Worm (Caenorhabditis elegans) whole organism, young adult: ENCODE data around the gene mnk-1.
A peak's percentile ranks its signal among the peaks of the same experiment; 100 is the strongest.

Source experiments
- C06A6.2 ChIP-seq: fragments of 200-800 bp; sonication (Bioruptor generic); conservative IDR thresholded peaks from 2 replicates; pipeline ENCODE4 v1.3.6; 2022; ENCODE audit warnings: missing genetic modification characterization, missing compliant biosample characterization
- D2030.7 ChIP-seq: fragments of 200-800 bp; sonication (Bioruptor generic); IDR thresholded peaks from 2 replicates; pipeline ENCODE4 v1.3.6; 2022; ENCODE audit warnings: missing genetic modification reagents, missing genetic modification characterization, missing compliant biosample characterization
- F39B2.1 ChIP-seq: fragments of 200-800 bp; sonication (Bioruptor generic); IDR thresholded peaks from 2 replicates; pipeline ENCODE4 v1.3.6; 2022; ENCODE audit warnings: missing genetic modification reagents, missing genetic modification characterization, missing compliant biosample characterization
- F49E8.2 ChIP-seq: sonication (generic microtip); optimal IDR thresholded peaks from 3 replicates; lab custom pipeline; 2017; ENCODE audit warnings: missing genetic modification characterization, mild to moderate bottlenecking, missing compliant biosample characterization, antibody characterized with exemption, moderate library complexity; ENCODE audit not compliant: insufficient read depth
- F52B5.7 ChIP-seq: sonication (generic microtip); optimal IDR thresholded peaks from 2 replicates; lab custom pipeline; 2016; ENCODE audit warnings: mild to moderate bottlenecking, missing genetic modification characterization, missing compliant biosample characterization
- K12H6.12 ChIP-seq: fragments of 200-800 bp; sonication (Bioruptor generic); optimal IDR thresholded peaks from 2 replicates; lab custom pipeline; 2018; ENCODE audit warnings: mild to moderate bottlenecking, missing genetic modification characterization, missing compliant biosample characterization
- Y56A3A.18 ChIP-seq: fragments of 200-800 bp; sonication (Bioruptor generic); IDR thresholded peaks from 2 replicates; pipeline ENCODE4 v1.3.6; 2022; ENCODE audit warnings: missing genetic modification reagents, missing genetic modification characterization, missing compliant biosample characterization
- Y67H2A.10 ChIP-seq: fragments of 200-800 bp; sonication (Bioruptor generic); conservative IDR thresholded peaks from 2 replicates; pipeline ENCODE4 v1.3.6; 2022; ENCODE audit warnings: missing genetic modification reagents, missing genetic modification characterization, missing compliant biosample characterization
- Y79H2A.3 ChIP-seq: fragments of 200-800 bp; sonication (Bioruptor generic); conservative IDR thresholded peaks from 2 replicates; pipeline ENCODE4 v1.3.6; 2022; ENCODE audit warnings: missing genetic modification reagents, missing genetic modification characterization, missing compliant biosample characterization
- ama-1 ChIP-seq, 3 experiments: fragments of 150-350 bp in 1 of 3; sonication (generic microtip) in 2 of 3; optimal IDR thresholded peaks; 2 replicates each; lab custom pipeline; 2014 to 2018; ENCODE audit warnings: missing biosample characterization in 2 of 3, missing genetic modification characterization in 2 of 3, missing genetic modification reagents in 2 of 3
- attf-3 ChIP-seq: fragments of 200-800 bp; sonication (Bioruptor generic); conservative IDR thresholded peaks from 2 replicates; pipeline ENCODE4 v1.3.6; 2022; ENCODE audit warnings: missing genetic modification reagents, missing genetic modification characterization, missing compliant biosample characterization
- attf-6 ChIP-seq: fragments of 200-800 bp; sonication (Bioruptor generic); IDR thresholded peaks from 2 replicates; pipeline ENCODE4 v1.3.6; 2022; ENCODE audit warnings: missing genetic modification reagents, missing genetic modification characterization, missing compliant biosample characterization
- ccch-3 ChIP-seq: fragments of 200-800 bp; sonication (Bioruptor generic); optimal IDR thresholded peaks from 2 replicates; lab custom pipeline; 2018; ENCODE audit warnings: mild to moderate bottlenecking, missing genetic modification characterization, missing compliant biosample characterization
- cebp-1 ChIP-seq, 2 experiments: fragments of 200-800 bp in 1 of 2; sonication (Bioruptor generic) in 1 of 2; sonication (generic microtip) in 1 of 2; IDR thresholded peaks in 1 of 2; optimal IDR thresholded peaks in 1 of 2; 2 replicates each; pipeline versions ENCODE4 v1.3.6 to Lab custom; 2017 to 2022; ENCODE audit warnings: missing compliant biosample characterization in 2 of 2, missing genetic modification characterization in 2 of 2, mild to moderate bottlenecking in 1 of 2, missing genetic modification reagents in 1 of 2, moderate library complexity in 1 of 2
- cebp-2 ChIP-seq: fragments of 200-800 bp; sonication (Bioruptor generic); IDR thresholded peaks from 2 replicates; pipeline ENCODE4 v1.3.6; 2022; ENCODE audit warnings: missing genetic modification characterization, missing compliant biosample characterization
- ceh-79 ChIP-seq: sonication (generic microtip); optimal IDR thresholded peaks from 2 replicates; lab custom pipeline; 2017; ENCODE audit warnings: mild to moderate bottlenecking, missing genetic modification characterization, missing compliant biosample characterization
- ceh-91 ChIP-seq: fragments of 200-800 bp; sonication (Bioruptor generic); IDR thresholded peaks from 2 replicates; pipeline ENCODE4 v1.3.6; 2022; ENCODE audit warnings: missing genetic modification reagents, missing genetic modification characterization, missing compliant biosample characterization
- dpff-1 ChIP-seq: sonication (generic microtip); optimal IDR thresholded peaks from 2 replicates; lab custom pipeline; 2017; ENCODE audit warnings: mild to moderate bottlenecking, missing genetic modification characterization, missing compliant biosample characterization
- dpl-1 ChIP-seq: fragments of 150-350 bp; optimal IDR thresholded peaks from 2 replicates; lab custom pipeline; 2014; ENCODE audit warnings: missing biosample characterization, missing genetic modification reagents, missing genetic modification characterization
- fkh-3 ChIP-seq: sonication (generic microtip); optimal IDR thresholded peaks from 2 replicates; lab custom pipeline; 2016; ENCODE audit warnings: mild to moderate bottlenecking, missing genetic modification characterization, missing compliant biosample characterization
- him-1 ChIP-seq: sonication (generic microtip); optimal IDR thresholded peaks from 2 replicates; lab custom pipeline; 2016; ENCODE audit warnings: missing genotype, missing genetic modification reagents, missing genetic modification characterization, missing compliant biosample characterization
- hlh-12 ChIP-seq: sonication (generic microtip); optimal IDR thresholded peaks from 2 replicates; lab custom pipeline; 2016; ENCODE audit warnings: missing genetic modification characterization, missing compliant biosample characterization
- hlh-26 ChIP-seq: fragments of 200-800 bp; sonication (Bioruptor generic); conservative IDR thresholded peaks from 2 replicates; pipeline ENCODE4 v1.3.6; 2022; ENCODE audit warnings: missing genetic modification reagents, missing genetic modification characterization, missing compliant biosample characterization
- hmg-20 ChIP-seq: fragments of 200-800 bp; sonication (Bioruptor generic); IDR thresholded peaks from 2 replicates; pipeline ENCODE4 v1.3.6; 2022; ENCODE audit warnings: missing genetic modification reagents, missing genetic modification characterization, missing compliant biosample characterization
- let-526 ChIP-seq: fragments of 200-800 bp; sonication (Bioruptor generic); IDR thresholded peaks from 2 replicates; pipeline ENCODE4 v1.3.6; 2022; ENCODE audit warnings: missing genetic modification reagents, missing genetic modification characterization, missing compliant biosample characterization
- lin-26 ChIP-seq: fragments of 200-800 bp; sonication (Bioruptor generic); IDR thresholded peaks from 2 replicates; pipeline ENCODE4 v1.3.6; 2022; ENCODE audit warnings: missing genetic modification reagents, missing genetic modification characterization, missing compliant biosample characterization
- lir-1 ChIP-seq: fragments of 200-800 bp; sonication (Bioruptor generic); conservative IDR thresholded peaks from 2 replicates; pipeline ENCODE4 v1.3.6; 2022; ENCODE audit warnings: missing genetic modification reagents, missing genetic modification characterization, missing compliant biosample characterization
- lsy-27 ChIP-seq: sonication (generic microtip); optimal IDR thresholded peaks from 2 replicates; lab custom pipeline; 2017; ENCODE audit warnings: missing genetic modification characterization, mild to moderate bottlenecking, missing compliant biosample characterization, antibody characterized with exemption, missing genotype, borderline replicate concordance; ENCODE audit not compliant: insufficient read depth
- madf-3 ChIP-seq: fragments of 200-800 bp; sonication (Bioruptor generic); IDR thresholded peaks from 2 replicates; pipeline ENCODE4 v1.3.6; 2022; ENCODE audit warnings: missing genetic modification reagents, missing genetic modification characterization, missing compliant biosample characterization
- nfya-1 ChIP-seq: sonication (generic microtip); optimal IDR thresholded peaks from 2 replicates; lab custom pipeline; 2017; ENCODE audit warnings: antibody characterized with exemption, missing compliant biosample characterization, missing genetic modification characterization, borderline replicate concordance; ENCODE audit not compliant: insufficient read depth
- nhr-120 ChIP-seq: fragments of 200-800 bp; sonication (Bioruptor generic); IDR thresholded peaks from 2 replicates; pipeline ENCODE4 v1.3.6; 2022; ENCODE audit warnings: missing genetic modification characterization, missing compliant biosample characterization
- nhr-179 ChIP-seq: sonication (generic microtip); optimal IDR thresholded peaks from 2 replicates; lab custom pipeline; 2016; ENCODE audit warnings: mild to moderate bottlenecking, missing genetic modification characterization, missing compliant biosample characterization
- rcor-1 ChIP-seq: fragments of 200-800 bp; sonication (Bioruptor generic); IDR thresholded peaks from 2 replicates; pipeline ENCODE4 v1.3.6; 2022; ENCODE audit warnings: missing genetic modification reagents, missing genetic modification characterization, missing compliant biosample characterization
- rec-8 ChIP-seq, 2 experiments: sonication (generic microtip); optimal IDR thresholded peaks; 2 replicates each; lab custom pipeline; 2016; ENCODE audit warnings: mild to moderate bottlenecking in 2 of 2, missing genetic modification characterization in 2 of 2, missing genetic modification reagents in 2 of 2, missing genotype in 2 of 2, missing biosample characterization in 1 of 2, missing compliant biosample characterization in 1 of 2, moderate library complexity in 1 of 2
- rpc-1 ChIP-seq, 2 experiments: fragments of 150-350 bp in 1 of 2; sonication (generic microtip) in 1 of 2; optimal IDR thresholded peaks; 2 replicates each; lab custom pipeline; 2014 to 2018; ENCODE audit warnings: missing biosample characterization in 1 of 2, missing genetic modification characterization in 1 of 2, missing genetic modification reagents in 1 of 2, missing genotype in 1 of 2
- snpc-1.1 ChIP-seq: sonication (generic microtip); optimal IDR thresholded peaks from 2 replicates; lab custom pipeline; 2017; ENCODE audit warnings: missing genetic modification characterization, mild to moderate bottlenecking, missing compliant biosample characterization, antibody characterized with exemption, moderate library complexity, missing genotype, missing genetic modification reagents; ENCODE audit not compliant: insufficient read depth
- snpc-1.3 ChIP-seq: sonication (generic microtip); optimal IDR thresholded peaks from 2 replicates; lab custom pipeline; 2017; ENCODE audit warnings: missing genetic modification characterization, mild to moderate bottlenecking, missing compliant biosample characterization, antibody characterized with exemption, moderate library complexity, missing genotype, missing genetic modification reagents; ENCODE audit not compliant: insufficient read depth
- tbp1 ChIP-seq: fragments of 200-800 bp; sonication (Bioruptor generic); optimal IDR thresholded peaks from 2 replicates; lab custom pipeline; 2018; ENCODE audit warnings: mild to moderate bottlenecking, missing genetic modification characterization, missing compliant biosample characterization
- tlf-1 ChIP-seq: fragments of 200-800 bp; sonication (Bioruptor generic); optimal IDR thresholded peaks from 2 replicates; lab custom pipeline; 2018; ENCODE audit warnings: mild to moderate bottlenecking, missing genetic modification characterization, missing compliant biosample characterization
- unc-62 ChIP-seq: fragments of 150-350 bp; optimal IDR thresholded peaks from 2 replicates; lab custom pipeline; 2014; ENCODE audit warnings: missing biosample characterization, missing genetic modification reagents, missing genetic modification characterization
- xnd-1 ChIP-seq: sonication (generic microtip); optimal IDR thresholded peaks from 2 replicates; lab custom pipeline; 2016; ENCODE audit warnings: missing genotype, missing genetic modification reagents, missing genetic modification characterization, missing compliant biosample characterization
- zfh-2 ChIP-seq: fragments of 200-800 bp; sonication (Bioruptor generic); conservative IDR thresholded peaks from 2 replicates; pipeline ENCODE4 v1.3.6; 2022; ENCODE audit warnings: missing genetic modification reagents, missing genetic modification characterization, missing compliant biosample characterization
- zim-3 ChIP-seq: sonication (generic microtip); optimal IDR thresholded peaks from 2 replicates; lab custom pipeline; 2017; ENCODE audit warnings: mild to moderate bottlenecking, missing genetic modification characterization, moderate library complexity, missing compliant biosample characterization
- ztf-18 ChIP-seq: sonication (generic microtip); optimal IDR thresholded peaks from 2 replicates; lab custom pipeline; 2016; ENCODE audit warnings: missing genotype, mild to moderate bottlenecking, missing genetic modification characterization, missing compliant biosample characterization

mnk-1 gene

DNA sequence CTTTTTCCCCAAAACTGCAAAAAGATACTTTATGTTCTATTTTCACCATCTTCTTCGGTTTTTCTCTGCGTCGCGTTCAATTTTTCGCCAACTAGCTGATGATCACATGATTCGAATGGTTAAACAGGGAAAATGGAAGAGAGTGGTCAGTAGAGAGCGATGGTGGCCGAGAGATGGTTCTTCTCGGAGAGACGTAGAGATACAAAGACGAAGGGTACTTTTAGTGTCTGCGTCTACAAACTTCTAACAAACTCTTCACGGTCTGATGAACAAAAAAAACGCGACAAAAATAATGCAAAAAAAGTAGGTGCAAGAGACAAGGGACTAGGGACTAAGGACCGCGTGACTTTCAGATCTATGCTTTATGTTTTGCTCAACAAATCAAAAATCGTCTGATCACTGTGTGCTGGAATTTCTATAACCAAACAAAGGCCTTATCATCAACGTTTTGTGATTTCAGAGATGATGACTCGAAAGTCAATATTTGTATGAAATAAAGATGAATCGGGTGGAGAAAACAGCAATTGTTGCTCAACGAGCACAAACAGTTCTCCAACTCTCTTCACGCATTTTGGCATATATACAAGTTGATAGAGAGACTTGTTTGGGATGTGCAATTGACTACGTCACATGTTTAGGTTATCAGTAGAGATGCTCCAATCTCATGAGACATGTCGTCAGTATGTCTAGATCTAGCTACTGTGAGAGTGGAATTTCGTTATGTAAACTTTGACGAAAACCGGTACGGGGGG is 2.7 kb downstream of the mnk-1 start (continued):
- no peak for TF ChIP-seq snpc-1.3 (tag; lab: Kevin White, UChicago)
- TF ChIP-seq nfya-1 (tag; lab: Kevin White, UChicago) = no peak
- TF ChIP-seq D2030.7 (GFP tag; lab: Robert Waterston, UW) = no peak
- TF ChIP-seq unc-62 (GFP tag; lab: Kevin White, UChicago) = peak; percentile 51
- no peak for TF ChIP-seq him-1
- no peak for TF ChIP-seq attf-3
- no peak for TF ChIP-seq nhr-120 (GFP tag; lab: Robert Waterston, UW)
- TF ChIP-seq let-526 = peak; percentile 64; the same call in 1 of the 2 replicates
- TF ChIP-seq F49E8.2 (tag; lab: Kevin White, UChicago) = no peak
- TF ChIP-seq tlf-1 (GFP tag; lab: Kevin White, UChicago) = peak; percentile 68
- no peak for TF ChIP-seq rec-8 (tag; optimal IDR thresholded peaks at IDR 0.05; lab: Kevin White, UChicago)
- TF ChIP-seq snpc-1.1 = peak; percentile 5
- TF ChIP-seq Y79H2A.3 (GFP tag; lab: Robert Waterston, UW) = no peak
- TF ChIP-seq lir-1 = 0 out of 2 replicates have a peak, but pooled peaks have one; percentile 49
- peak; percentile 52 for TF ChIP-seq tbp1
- peak; percentile 90 for TF ChIP-seq K12H6.12 (tag; lab: Kevin White, UChicago)
- peak; percentile 70 for TF ChIP-seq rcor-1 (GFP tag; lab: Robert Waterston, UW)
- no peak for TF ChIP-seq F39B2.1 (GFP tag; lab: Robert Waterston, UW)
- TF ChIP-seq hlh-12 (tag; lab: Kevin White, UChicago) = no peak
- TF ChIP-seq ceh-79 (tag; lab: Kevin White, UChicago) = peak; percentile 75
- no peak for TF ChIP-seq Y56A3A.18 (GFP tag; lab: Robert Waterston, UW)
- peak; percentile 76 for TF ChIP-seq C06A6.2 (GFP tag; lab: Robert Waterston, UW)
- TF ChIP-seq hmg-20 = 0 out of 2 replicates have a peak, but pooled peaks have one; percentile 14
- peak; percentile 81 for TF ChIP-seq madf-3
- TF ChIP-seq fkh-3 (tag; lab: Kevin White, UChicago) = no peak
- no peak for TF ChIP-seq ceh-91 (GFP tag; lab: Robert Waterston, UW)
- no peak for TF ChIP-seq nhr-179 (tag; lab: Kevin White, UChicago)
- no peak for TF ChIP-seq attf-6 (GFP tag; lab: Robert Waterston, UW)
- no peak for TF ChIP-seq dpl-1
- TF ChIP-seq ama-1 (optimal IDR thresholded peaks at IDR 0.05; lab: Kevin White, UChicago) = no peak
- peak in 1 of 2 experiments; percentile 12 for TF ChIP-seq ama-1 (GFP tag; optimal IDR thresholded peaks at IDR 0.05; lab: Kevin White, UChicago)
- no peak for TF ChIP-seq rpc-1 (optimal IDR thresholded peaks at IDR 0.05; lab: Kevin White, UChicago)
- no peak for TF ChIP-seq rpc-1 (tag; optimal IDR thresholded peaks at IDR 0.05; lab: Kevin White, UChicago)
- TF ChIP-seq Y67H2A.10 (GFP tag; lab: Robert Waterston, UW) = 0 out of 2 replicates have a peak, but pooled peaks have one; percentile 8
- TF ChIP-seq cebp-2 (GFP tag; lab: Robert Waterston, UW) = no peak
- peak; percentile 71 for TF ChIP-seq zfh-2 (GFP tag; lab: Robert Waterston, UW)
- no peak for TF ChIP-seq hlh-26 (GFP tag; lab: Robert Waterston, UW)
- no peak for TF ChIP-seq ccch-3 (GFP tag; lab: Kevin White, UChicago)
- no peak for TF ChIP-seq lsy-27
- no peak for TF ChIP-seq cebp-1 (GFP tag; IDR thresholded peaks at IDR 0.05; lab: Robert Waterston, UW)
- peak; percentile 84 for TF ChIP-seq cebp-1 (tag; optimal IDR thresholded peaks at IDR 0.05; lab: Kevin White, UChicago)
- TF ChIP-seq xnd-1 (tag; lab: Kevin White, UChicago) = no peak
- TF ChIP-seq dpff-1 (tag; lab: Kevin White, UChicago) = no peak
- TF ChIP-seq F52B5.7 (tag; lab: Kevin White, UChicago) = peak; percentile 52
- TF ChIP-seq lin-26 (GFP tag; lab: Robert Waterston, UW) = peak; percentile 60; the same call in 1 of the 2 replicates
- TF ChIP-seq ztf-18 (tag; lab: Kevin White, UChicago) = no peak
- no peak for TF ChIP-seq zim-3 (tag; lab: Kevin White, UChicago)
